Worm (Caenorhabditis elegans) whole organism, mixed stage, embryonic: Measurements from ENCODE around the gene idpc-4.

ENCODE experiments used
- M03D4.4 ChIP-seq: sonication (generic microtip); optimal IDR thresholded peaks from 2 replicates; lab custom pipeline; 2017; ENCODE audit warnings: mild to moderate bottlenecking, missing genetic modification characterization, missing compliant biosample characterization
- bed-3 ChIP-seq: fragments of 200-800 bp; sonication (Bioruptor generic); optimal IDR thresholded peaks from 3 replicates; lab custom pipeline; 2018; ENCODE audit warnings: mild to moderate bottlenecking, missing genetic modification characterization, moderate library complexity, missing compliant biosample characterization
- ceh-39 ChIP-seq: fragments of 150-350 bp; optimal IDR thresholded peaks from 2 replicates; lab custom pipeline; 2014; ENCODE audit warnings: missing biosample characterization, missing genetic modification characterization
- ceh-43 ChIP-seq: fragments of 200-800 bp; sonication (Bioruptor generic); optimal IDR thresholded peaks from 2 replicates; lab custom pipeline; 2018; ENCODE audit warnings: mild to moderate bottlenecking, missing genetic modification characterization, moderate library complexity, missing compliant biosample characterization
- ceh-83 ChIP-seq: fragments of 200-800 bp; sonication (Bioruptor generic); optimal IDR thresholded peaks from 2 replicates; lab custom pipeline; 2018; ENCODE audit warnings: mild to moderate bottlenecking, missing genetic modification characterization, missing compliant biosample characterization
- ces-1 ChIP-seq: fragments of 150-350 bp; optimal IDR thresholded peaks from 2 replicates; lab custom pipeline; 2014; ENCODE audit warnings: missing biosample characterization, missing genetic modification reagents, missing genetic modification characterization
- cnd-1 ChIP-seq: fragments of 200-800 bp; sonication (Bioruptor generic); optimal IDR thresholded peaks from 2 replicates; lab custom pipeline; 2018; ENCODE audit warnings: mild to moderate bottlenecking, missing genetic modification characterization, missing compliant biosample characterization
- drap-1 ChIP-seq: fragments of 200-800 bp; sonication (Bioruptor generic); optimal IDR thresholded peaks from 3 replicates; lab custom pipeline; 2018; ENCODE audit warnings: mild to moderate bottlenecking, missing genetic modification characterization, missing compliant biosample characterization
- elt-1 ChIP-seq: sonication (generic microtip); optimal IDR thresholded peaks from 2 replicates; lab custom pipeline; 2017; ENCODE audit warnings: missing genetic modification characterization, mild to moderate bottlenecking, missing compliant biosample characterization, antibody characterized with exemption, moderate library complexity, borderline replicate concordance; ENCODE audit not compliant: insufficient read depth
- elt-3 ChIP-seq: fragments of 150-350 bp; optimal IDR thresholded peaks from 2 replicates; lab custom pipeline; 2014; ENCODE audit warnings: missing biosample characterization, missing genetic modification characterization
- flh-1 ChIP-seq: fragments of 200-800 bp; sonication (Bioruptor generic); optimal IDR thresholded peaks from 2 replicates; lab custom pipeline; 2018; ENCODE audit warnings: mild to moderate bottlenecking, missing genetic modification characterization, moderate library complexity, missing compliant biosample characterization
- ham-2 ChIP-seq: fragments of 200-800 bp; sonication (Bioruptor generic); optimal IDR thresholded peaks from 2 replicates; lab custom pipeline; 2018; ENCODE audit warnings: mild to moderate bottlenecking, missing genetic modification characterization, missing compliant biosample characterization
- hlh-1 ChIP-seq: fragments of 150-350 bp; optimal IDR thresholded peaks from 2 replicates; lab custom pipeline; 2014; ENCODE audit warnings: missing biosample characterization, missing genetic modification reagents, missing genetic modification characterization
- lin-13 ChIP-seq: fragments of 150-350 bp; optimal IDR thresholded peaks from 2 replicates; lab custom pipeline; 2014; ENCODE audit warnings: missing biosample characterization, missing genetic modification characterization
- lin-32 ChIP-seq: fragments of 200-800 bp; sonication (Bioruptor generic); optimal IDR thresholded peaks from 2 replicates; lab custom pipeline; 2018; ENCODE audit warnings: mild to moderate bottlenecking, missing genetic modification characterization, missing compliant biosample characterization
- lsy-2 ChIP-seq: fragments of 150-350 bp; optimal IDR thresholded peaks from 2 replicates; lab custom pipeline; 2014; ENCODE audit warnings: missing biosample characterization, missing genetic modification characterization
- mep-1 ChIP-seq: fragments of 150-350 bp; optimal IDR thresholded peaks from 2 replicates; lab custom pipeline; 2017; ENCODE audit warnings: missing biosample characterization, missing genetic modification reagents, missing genetic modification characterization, inconsistent platforms
- mls-2 ChIP-seq: sonication (generic microtip); optimal IDR thresholded peaks from 2 replicates; lab custom pipeline; 2016; ENCODE audit warnings: mild to moderate bottlenecking, missing genetic modification characterization, moderate library complexity, missing compliant biosample characterization
- nhr-12 ChIP-seq: fragments of 150-350 bp; optimal IDR thresholded peaks from 2 replicates; lab custom pipeline; 2014; ENCODE audit warnings: missing biosample characterization, missing genetic modification characterization
- nhr-2 ChIP-seq: fragments of 150-350 bp; optimal IDR thresholded peaks from 2 replicates; lab custom pipeline; 2014; ENCODE audit warnings: missing biosample characterization, missing genetic modification characterization
- nhr-28 ChIP-seq: fragments of 150-350 bp; optimal IDR thresholded peaks from 2 replicates; lab custom pipeline; 2014; ENCODE audit warnings: missing biosample characterization, missing genetic modification characterization
- nhr-76 ChIP-seq: sonication (generic microtip); optimal IDR thresholded peaks from 2 replicates; lab custom pipeline; 2017; ENCODE audit warnings: missing biosample characterization, missing genetic modification characterization
- pha-4 ChIP-seq: fragments of 150-350 bp; optimal IDR thresholded peaks from 2 replicates; lab custom pipeline; 2018; ENCODE audit warnings: missing biosample characterization, missing genetic modification reagents, missing genetic modification characterization
- sem-2 ChIP-seq: fragments of 200-800 bp; sonication (Bioruptor generic); optimal IDR thresholded peaks from 2 replicates; lab custom pipeline; 2018; ENCODE audit warnings: mild to moderate bottlenecking, missing genetic modification characterization, missing compliant biosample characterization
- snpc-4 ChIP-seq: fragments of 150-350 bp; optimal IDR thresholded peaks from 2 replicates; lab custom pipeline; 2014; ENCODE audit warnings: missing biosample characterization, missing genetic modification characterization
- sptf-1 ChIP-seq: sonication (generic microtip); optimal IDR thresholded peaks from 2 replicates; lab custom pipeline; 2017; ENCODE audit warnings: mild to moderate bottlenecking, missing genetic modification characterization, moderate library complexity, missing compliant biosample characterization
- tbx-8 ChIP-seq: fragments of 200-800 bp; sonication (Bioruptor generic); optimal IDR thresholded peaks from 2 replicates; lab custom pipeline; 2018; ENCODE audit warnings: mild to moderate bottlenecking, missing genetic modification characterization, moderate library complexity, missing compliant biosample characterization
- unc-120 ChIP-seq: sonication (generic microtip); optimal IDR thresholded peaks from 2 replicates; lab custom pipeline; 2017; ENCODE audit warnings: missing genetic modification characterization, missing compliant biosample characterization; ENCODE audit not compliant: poor library complexity, severe bottlenecking
- unc-39 ChIP-seq: fragments of 150-350 bp; optimal IDR thresholded peaks from 2 replicates; lab custom pipeline; 2014; ENCODE audit warnings: missing biosample characterization, missing genetic modification characterization
- unc-62 ChIP-seq: fragments of 150-350 bp; optimal IDR thresholded peaks from 2 replicates; lab custom pipeline; 2014; ENCODE audit warnings: missing biosample characterization, missing genetic modification reagents, missing genetic modification characterization
- ztf-11 ChIP-seq: fragments of 150-350 bp; optimal IDR thresholded peaks from 2 replicates; lab custom pipeline; 2014; ENCODE audit warnings: missing biosample characterization, missing genetic modification characterization

idpc-4 gene

ce11 chrV:9630542-9630941 lies 5.3 kb downstream of the idpc-4 start:
- TF ChIP-seq sptf-1 (tag; lab: Kevin White, UChicago) (no peak), ces-1 (GFP tag; lab: Kevin White, UChicago) (no peak), ham-2 (GFP tag; lab: Kevin White, UChicago) (no peak), M03D4.4 (tag; lab: Kevin White, UChicago) (no peak), pha-4 (tag; lab: Kevin White, UChicago) (no peak), nhr-12 (no peak), hlh-1 (tag; lab: Kevin White, UChicago) (no peak)

ce11 chrV:9630944-9631343 lies 5.7 kb downstream of the idpc-4 start, which contains the start of gene T06E4.5:
Gene T06E4.5 (plus strand): TSS chrV:9631244.
- TF ChIP-seq flh-1 (GFP tag; lab: Kevin White, UChicago) = no peak
- TF ChIP-seq ceh-39 (tag; lab: Kevin White, UChicago) = no peak
- no peak for TF ChIP-seq sptf-1 (tag; lab: Kevin White, UChicago)
- no peak for TF ChIP-seq cnd-1
- no peak for TF ChIP-seq M03D4.4 (tag; lab: Kevin White, UChicago)
- no peak for TF ChIP-seq tbx-8
- TF ChIP-seq ztf-11 = no peak
- TF ChIP-seq nhr-12 = no peak
- no peak for TF ChIP-seq unc-39 (tag; lab: Kevin White, UChicago)
- TF ChIP-seq bed-3 (GFP tag; lab: Kevin White, UChicago) = no peak
- no peak for TF ChIP-seq ceh-43
- no peak for TF ChIP-seq elt-3 (tag; lab: Kevin White, UChicago)
- no peak for TF ChIP-seq nhr-2 (tag; lab: Kevin White, UChicago)
- no peak for TF ChIP-seq unc-120 (tag; lab: Kevin White, UChicago)

ce11 chrV:9632348-9632747 lies 7.1 kb downstream of the idpc-4 start:
- TF ChIP-seq sptf-1 (tag; lab: Kevin White, UChicago) = no peak
- no peak for TF ChIP-seq unc-62 (GFP tag; lab: Kevin White, UChicago)
- no peak for TF ChIP-seq mep-1
- TF ChIP-seq tbx-8 = no peak
- TF ChIP-seq ztf-11 = no peak
- no peak for TF ChIP-seq lin-13 (tag; lab: Kevin White, UChicago)
- TF ChIP-seq pha-4 (tag; lab: Kevin White, UChicago) = no peak
- no peak for TF ChIP-seq M03D4.4 (tag; lab: Kevin White, UChicago)
- no peak for TF ChIP-seq nhr-12
- TF ChIP-seq, all 35 proteins: peak for 0

- TF ChIP-seq nhr-12 (no peak), nhr-2 (tag; lab: Kevin White, UChicago) (no peak), mls-2 (tag; lab: Kevin White, UChicago) (no peak), M03D4.4 (tag; lab: Kevin White, UChicago) (no peak), ztf-11 (no peak), sptf-1 (tag; lab: Kevin White, UChicago) (no peak), ceh-43 (no peak), unc-62 (GFP tag; lab: Kevin White, UChicago) (no peak), drap-1 (GFP tag; lab: Kevin White, UChicago) (no peak), ceh-83 (GFP tag; lab: Kevin White, UChicago) (no peak), elt-1 (no peak), nhr-76 (no peak), ham-2 (GFP tag; lab: Kevin White, UChicago) (no peak), lsy-2 (tag; lab: Kevin White, UChicago) (no peak), sem-2 (no peak), lin-32 (GFP tag; lab: Kevin White, UChicago) (no peak)
Measured at ce11 chrV:9633313-9633712, 8.1 kb downstream of the idpc-4 start, which contains the start of gene col-147. Gene col-147 (minus strand): TSS chrV:9633338.

- TF ChIP-seq nhr-2 (tag; lab: Kevin White, UChicago) (no peak), nhr-12 (no peak), snpc-4 (no peak), unc-120 (tag; lab: Kevin White, UChicago) (no peak), ztf-11 (no peak), mls-2 (tag; lab: Kevin White, UChicago) (no peak), unc-62 (GFP tag; lab: Kevin White, UChicago) (no peak), nhr-28 (tag; lab: Kevin White, UChicago) (no peak)
Measured at ce11 chrV:9645507-9645906, 20.3 kb downstream of the idpc-4 start, which contains the start of the genes atl-1 and hcp-2. Gene atl-1 (minus strand): TSS chrV:9645595. Gene hcp-2 (plus strand): TSS chrV:9645859.
